Worm (Caenorhabditis elegans): ENCODE data around the gene Y38F1A.2.

ce11 chrII:12939801-12940200 lies 15.0 kb upstream of the Y38F1A.2 start, which contains the start of gene arrd-10:
- TF ChIP-seq him-1 (tag; optimal IDR thresholded peaks at IDR 0.05) (no peak), W03F9.2 (tag; optimal IDR thresholded peaks at IDR 0.05) (no peak), dao-5 (tag; optimal IDR thresholded peaks at IDR 0.05) (no peak)
